Worm (Caenorhabditis elegans): ENCODE data around the gene W03C9.1.

DNA sequence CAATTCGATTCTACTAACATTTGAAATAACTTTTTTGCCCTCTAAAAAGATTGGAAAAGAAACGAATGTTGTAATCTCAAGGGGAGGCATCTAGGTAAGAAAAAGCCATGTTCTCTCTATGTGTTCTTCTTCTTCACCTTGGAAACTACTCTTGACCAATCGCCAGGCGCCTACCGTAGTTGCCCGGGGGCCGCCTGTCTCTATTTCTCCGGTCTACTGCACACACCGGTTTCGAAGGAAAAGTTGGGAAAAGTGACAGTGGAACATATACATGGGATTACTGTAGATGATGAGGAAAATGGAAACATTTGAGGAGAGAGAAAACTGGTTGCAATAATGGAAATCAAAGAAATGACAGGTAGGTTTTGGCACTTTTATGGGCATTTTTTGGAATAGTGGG, 35.4 kb downstream of the W03C9.1 start:
- TF ChIP-seq daf-12 (tag; optimal IDR thresholded peaks at IDR 0.05) (no peak), mml-1 (tag; optimal IDR thresholded peaks at IDR 0.05) (no peak)

Measured in whole organism, L3 larva.